Worm (Caenorhabditis elegans) whole organism, early embryonic: ENCODE results near the gene ZC250.5.

Experiments
- B0310.2 ChIP-seq: sonication (generic microtip); optimal IDR thresholded peaks from 2 replicates; lab custom pipeline; 2016; ENCODE audit warnings: mild to moderate bottlenecking, missing genetic modification characterization, missing compliant biosample characterization
- F13C5.2 ChIP-seq: sonication (generic microtip); optimal IDR thresholded peaks from 2 replicates; lab custom pipeline; 2017; ENCODE audit warnings: mild to moderate bottlenecking, missing genetic modification characterization, inconsistent platforms, missing compliant biosample characterization
- aly-1 ChIP-seq: sonication (generic microtip); optimal IDR thresholded peaks from 2 replicates; lab custom pipeline; 2016; ENCODE audit warnings: missing genetic modification characterization, missing compliant biosample characterization
- ama-1 ChIP-seq: fragments of 150-350 bp; optimal IDR thresholded peaks from 2 replicates; lab custom pipeline; 2014
- ceh-13 ChIP-seq: fragments of 200-800 bp; sonication (Bioruptor generic); optimal IDR thresholded peaks from 2 replicates; lab custom pipeline; 2018; ENCODE audit warnings: mild to moderate bottlenecking, missing genetic modification characterization, missing compliant biosample characterization
- ceh-36 ChIP-seq: sonication (generic microtip); optimal IDR thresholded peaks from 2 replicates; lab custom pipeline; 2016; ENCODE audit warnings: missing genetic modification characterization, inconsistent platforms, missing compliant biosample characterization
- flt-1 ChIP-seq: fragments of 200-800 bp; sonication (Bioruptor generic); IDR thresholded peaks from 2 replicates; pipeline ENCODE4 v1.3.6; 2022; ENCODE audit warnings: missing genetic modification characterization, missing compliant biosample characterization
- hnd-1 ChIP-seq: sonication (generic microtip); optimal IDR thresholded peaks from 2 replicates; lab custom pipeline; 2016; ENCODE audit warnings: missing genetic modification characterization, missing compliant biosample characterization
- pes-1 ChIP-seq: fragments of 200-800 bp; sonication (Bioruptor generic); IDR thresholded peaks from 2 replicates; pipeline ENCODE4 v1.3.6; 2022; ENCODE audit warnings: missing genetic modification reagents, missing genetic modification characterization, missing compliant biosample characterization
- scrt-1 ChIP-seq: fragments of 200-800 bp; sonication (Bioruptor generic); IDR thresholded peaks from 2 replicates; pipeline ENCODE4 v1.3.6; 2022; ENCODE audit warnings: missing genetic modification characterization, missing compliant biosample characterization
- tbx-11 ChIP-seq: fragments of 200-800 bp; sonication (Bioruptor generic); IDR thresholded peaks from 2 replicates; pipeline ENCODE4 v1.3.6; 2022; ENCODE audit warnings: missing genetic modification characterization, missing compliant biosample characterization
- tra-4 ChIP-seq: sonication (generic microtip); optimal IDR thresholded peaks from 2 replicates; lab custom pipeline; 2017; ENCODE audit warnings: missing genetic modification characterization, missing compliant biosample characterization

ce11 chrV:5825478-5825877, 19.9 kb downstream of the ZC250.5 start:
- TF ChIP-seq ama-1 (lab: Kevin White, UChicago) = no peak
- no peak for TF ChIP-seq ceh-36 (tag; lab: Kevin White, UChicago)
- no peak for TF ChIP-seq ceh-13
- no peak for TF ChIP-seq tbx-11 (GFP tag; lab: Robert Waterston, UW)
- no peak for TF ChIP-seq pes-1 (GFP tag; lab: Robert Waterston, UW)
- TF ChIP-seq aly-1 (tag; lab: Kevin White, UChicago) = no peak
- no peak for TF ChIP-seq flt-1 (GFP tag; lab: Robert Waterston, UW)
- no peak for TF ChIP-seq scrt-1
- no peak for TF ChIP-seq hnd-1 (tag; lab: Kevin White, UChicago)
- TF ChIP-seq tra-4 (tag; lab: Kevin White, UChicago) = no peak
- TF ChIP-seq B0310.2 (tag; lab: Kevin White, UChicago) = no peak
- no peak for TF ChIP-seq F13C5.2 (tag; lab: Kevin White, UChicago)
